Fruit fly (Drosophila melanogaster) whole organism, embryonic: ENCODE results near the gene TotZ.

ENCODE experiments used
- Abd-B ChIP-seq: fragments of 200-800 bp; sonication (Bioruptor generic); optimal IDR thresholded peaks from 2 replicates; lab custom pipeline; 2018; ENCODE audit warnings: missing biosample characterization, mild to moderate bottlenecking, missing genetic modification characterization, moderate library complexity
- CG10543 ChIP-seq: fragments of 200-800 bp; sonication (Bioruptor generic); optimal IDR thresholded peaks from 3 replicates; lab custom pipeline; 2017; ENCODE audit warnings: missing biosample characterization, mild to moderate bottlenecking, missing genetic modification characterization, moderate library complexity
- CG10979 ChIP-seq: fragments of 200-800 bp; sonication (Bioruptor generic); optimal IDR thresholded peaks from 2 replicates; lab custom pipeline; 2018; ENCODE audit warnings: missing biosample characterization, mild to moderate bottlenecking, missing genetic modification characterization, moderate library complexity
- CG11504 ChIP-seq: fragments of 200-800 bp; sonication (Bioruptor generic); optimal IDR thresholded peaks from 3 replicates; lab custom pipeline; 2019; ENCODE audit warnings: missing biosample characterization, mild to moderate bottlenecking, missing genetic modification characterization, moderate library complexity
- CG11560 ChIP-seq: fragments of 200-800 bp; sonication (Bioruptor generic); IDR thresholded peaks from 3 replicates; pipeline ENCODE4 v1.3.6; 2022; ENCODE audit warnings: missing biosample characterization, missing genetic modification characterization
- CG12942 ChIP-seq: fragments of 200-800 bp; sonication (Bioruptor generic); optimal IDR thresholded peaks from 3 replicates; lab custom pipeline; 2016; ENCODE audit warnings: missing biosample characterization, missing genetic modification characterization
- CG14014 ChIP-seq: fragments of 200-800 bp; sonication (Bioruptor generic); IDR thresholded peaks from 2 replicates; pipeline ENCODE4 v1.3.6; 2022; ENCODE audit warnings: missing biosample characterization, missing genetic modification characterization
- CG14860 ChIP-seq: fragments of 200-800 bp; sonication (Bioruptor generic); IDR thresholded peaks from 3 replicates; pipeline ENCODE4 v1.3.6; 2022; ENCODE audit warnings: missing biosample characterization, missing genetic modification characterization; ENCODE audit not compliant: partially characterized antibody
- CG1529 ChIP-seq: fragments of 200-800 bp; sonication (Bioruptor generic); optimal IDR thresholded peaks from 3 replicates; lab custom pipeline; 2018; ENCODE audit warnings: missing biosample characterization, missing genetic modification characterization
- CG15514 ChIP-seq: fragments of 200-800 bp; sonication (Bioruptor generic); optimal IDR thresholded peaks from 3 replicates; lab custom pipeline; 2017; ENCODE audit warnings: missing biosample characterization, missing genetic modification characterization, mild to moderate bottlenecking, moderate library complexity, missing genetic modification reagents
- CG15601 ChIP-seq: fragments of 200-800 bp; sonication (Bioruptor generic); optimal IDR thresholded peaks from 3 replicates; lab custom pipeline; 2019; ENCODE audit warnings: missing biosample characterization, mild to moderate bottlenecking, missing genetic modification characterization, moderate library complexity
- CG18011 ChIP-seq: fragments of 200-800 bp; sonication (Bioruptor generic); optimal IDR thresholded peaks from 2 replicates; lab custom pipeline; 2017; ENCODE audit warnings: missing biosample characterization, missing genetic modification characterization, mild to moderate bottlenecking, moderate library complexity, missing genotype
- CG2120 ChIP-seq: fragments of 200-800 bp; sonication (Bioruptor generic); optimal IDR thresholded peaks from 3 replicates; lab custom pipeline; 2016; ENCODE audit warnings: missing biosample characterization, missing genetic modification characterization
- CG2678 ChIP-seq: fragments of 200-800 bp; sonication (Bioruptor generic); optimal IDR thresholded peaks from 3 replicates; lab custom pipeline; 2019; ENCODE audit warnings: missing biosample characterization, mild to moderate bottlenecking, missing genetic modification characterization, moderate library complexity
- CG2889 ChIP-seq: fragments of 200-800 bp; sonication (Bioruptor generic); IDR thresholded peaks from 3 replicates; pipeline ENCODE4 v1.3.6; 2022; ENCODE audit warnings: missing biosample characterization, missing genetic modification characterization
- CG33557 ChIP-seq: fragments of 200-800 bp; sonication (Bioruptor generic); optimal IDR thresholded peaks from 2 replicates; lab custom pipeline; 2019; ENCODE audit warnings: missing biosample characterization, mild to moderate bottlenecking, missing genetic modification characterization, moderate library complexity
- CG7556 ChIP-seq: fragments of 200-800 bp; sonication (Bioruptor generic); optimal IDR thresholded peaks from 2 replicates; lab custom pipeline; 2017; ENCODE audit warnings: missing biosample characterization, mild to moderate bottlenecking, missing genetic modification characterization
- CG7839 ChIP-seq: fragments of 200-800 bp; sonication (Bioruptor generic); optimal IDR thresholded peaks from 3 replicates; lab custom pipeline; 2018; ENCODE audit warnings: missing biosample characterization, mild to moderate bottlenecking, missing genetic modification characterization, moderate library complexity
- CG9609 ChIP-seq: fragments of 200-800 bp; sonication (Bioruptor generic); optimal IDR thresholded peaks from 3 replicates; lab custom pipeline; 2016; ENCODE audit warnings: missing biosample characterization, missing genetic modification characterization
- Dref ChIP-seq: fragments of 200-800 bp; sonication (Bioruptor generic); IDR thresholded peaks from 2 replicates; pipeline ENCODE4 v1.3.6; 2022; ENCODE audit warnings: missing biosample characterization, missing genetic modification characterization
- Elba2 ChIP-seq: fragments of 200-800 bp; sonication (Bioruptor generic); optimal IDR thresholded peaks from 3 replicates; lab custom pipeline; 2016; ENCODE audit warnings: missing biosample characterization, missing genetic modification characterization
- Hand ChIP-seq: fragments of 200-800 bp; sonication (Bioruptor generic); optimal IDR thresholded peaks from 2 replicates; lab custom pipeline; 2017; ENCODE audit warnings: mild to moderate bottlenecking, missing biosample characterization, missing genetic modification reagents, missing genetic modification characterization
- Hey ChIP-seq: fragments of 200-800 bp; sonication (Bioruptor generic); optimal IDR thresholded peaks from 3 replicates; lab custom pipeline; 2018; ENCODE audit warnings: missing biosample characterization, mild to moderate bottlenecking, missing genetic modification characterization
- MESR4 ChIP-seq: fragments of 200-800 bp; sonication (Bioruptor generic); optimal IDR thresholded peaks from 2 replicates; lab custom pipeline; 2018; ENCODE audit warnings: missing biosample characterization, mild to moderate bottlenecking, missing genetic modification characterization, moderate library complexity
- MTF-1 ChIP-seq: fragments of 200-800 bp; sonication (Bioruptor generic); optimal IDR thresholded peaks from 2 replicates; lab custom pipeline; 2018; ENCODE audit warnings: missing biosample characterization, mild to moderate bottlenecking, missing genetic modification characterization, borderline replicate concordance
- Meics ChIP-seq: fragments of 200-800 bp; sonication (Bioruptor generic); optimal IDR thresholded peaks from 2 replicates; lab custom pipeline; 2017; ENCODE audit warnings: missing biosample characterization, mild to moderate bottlenecking, missing genetic modification characterization
- Mrtf ChIP-seq: fragments of 200-800 bp; sonication (Bioruptor generic); IDR thresholded peaks from 3 replicates; pipeline ENCODE4 v1.3.6; 2022; ENCODE audit warnings: missing biosample characterization, missing genetic modification characterization
- Nf-YB ChIP-seq: fragments of 200-800 bp; sonication (Bioruptor generic); optimal IDR thresholded peaks from 3 replicates; lab custom pipeline; 2019; ENCODE audit warnings: missing biosample characterization, mild to moderate bottlenecking, missing genetic modification characterization, moderate library complexity
- Optix ChIP-seq: fragments of 200-800 bp; sonication (Bioruptor generic); IDR thresholded peaks from 3 replicates; pipeline ENCODE4 v1.3.6; 2022; ENCODE audit warnings: missing biosample characterization, missing genetic modification characterization
- Vsx1 ChIP-seq: fragments of 200-800 bp; sonication (Bioruptor generic); optimal IDR thresholded peaks from 2 replicates; lab custom pipeline; 2017; ENCODE audit warnings: missing biosample characterization, mild to moderate bottlenecking, missing genetic modification characterization, missing genetic modification reagents
- crp ChIP-seq, 2 experiments: fragments of 200-800 bp; sonication (Bioruptor generic); optimal IDR thresholded peaks; 2 replicates in 1 of 2; 3 replicates in 1 of 2; lab custom pipeline; 2017; ENCODE audit warnings: missing biosample characterization in 2 of 2, missing genetic modification characterization in 2 of 2, mild to moderate bottlenecking in 1 of 2, moderate library complexity in 1 of 2
- danr ChIP-seq: fragments of 200-800 bp; sonication (Bioruptor generic); IDR thresholded peaks from 2 replicates; pipeline ENCODE4 v1.3.6; 2022; ENCODE audit warnings: missing biosample characterization, missing genetic modification characterization
- dmrt99B ChIP-seq: fragments of 200-800 bp; sonication (Bioruptor generic); optimal IDR thresholded peaks from 2 replicates; lab custom pipeline; 2018; ENCODE audit warnings: missing biosample characterization, mild to moderate bottlenecking, missing genetic modification characterization, moderate library complexity
- fd3F ChIP-seq: fragments of 200-800 bp; sonication (Bioruptor generic); optimal IDR thresholded peaks from 2 replicates; lab custom pipeline; 2018; ENCODE audit warnings: missing biosample characterization, mild to moderate bottlenecking, missing genetic modification characterization, moderate library complexity
- ftz-f1 ChIP-seq: fragments of 200-800 bp; sonication (Bioruptor generic); optimal IDR thresholded peaks from 2 replicates; lab custom pipeline; 2016; ENCODE audit warnings: missing biosample characterization, missing genetic modification characterization
- fu2 ChIP-seq: fragments of 200-800 bp; sonication (Bioruptor generic); optimal IDR thresholded peaks from 2 replicates; lab custom pipeline; 2016; ENCODE audit warnings: missing biosample characterization, missing genetic modification characterization
- gro ChIP-seq: fragments of 200-800 bp; sonication (Bioruptor generic); optimal IDR thresholded peaks from 2 replicates; lab custom pipeline; 2016; ENCODE audit warnings: missing biosample characterization, missing genetic modification characterization
- gsb ChIP-seq: fragments of 200-800 bp; sonication (Bioruptor generic); IDR thresholded peaks from 2 replicates; pipeline ENCODE4 v1.3.6; 2022; ENCODE audit warnings: missing biosample characterization, missing genetic modification characterization
- gt ChIP-seq: fragments of 200-800 bp; sonication (Bioruptor generic); IDR thresholded peaks from 2 replicates; pipeline ENCODE4 v1.3.6; 2022; ENCODE audit warnings: missing biosample characterization, missing genetic modification characterization
- kah ChIP-seq: fragments of 200-800 bp; sonication (Bioruptor generic); optimal IDR thresholded peaks from 2 replicates; lab custom pipeline; 2018; ENCODE audit warnings: missing biosample characterization, mild to moderate bottlenecking, missing genetic modification characterization
- ken ChIP-seq: fragments of 200-800 bp; sonication (Bioruptor generic); IDR thresholded peaks from 3 replicates; pipeline ENCODE4 v1.3.6; 2022; ENCODE audit warnings: missing biosample characterization, missing genetic modification characterization
- lov ChIP-seq, 2 experiments: fragments of 200-800 bp in 1 of 2; fragments of >200 bp in 1 of 2; sonication (Bioruptor generic) in 1 of 2; IDR thresholded peaks in 1 of 2; optimal IDR thresholded peaks in 1 of 2; 2 replicates in 1 of 2; 3 replicates in 1 of 2; pipeline versions ENCODE4 v1.3.6 to Lab custom; 2017 to 2022; ENCODE audit warnings: missing biosample characterization in 1 of 2, missing genetic modification characterization in 1 of 2
- pita ChIP-seq: fragments of 200-800 bp; sonication (Bioruptor generic); optimal IDR thresholded peaks from 2 replicates; lab custom pipeline; 2017; ENCODE audit warnings: missing biosample characterization, mild to moderate bottlenecking, missing genetic modification characterization
- run ChIP-seq: fragments of 200-800 bp; sonication (Bioruptor generic); optimal IDR thresholded peaks from 3 replicates; lab custom pipeline; 2018; ENCODE audit warnings: missing biosample characterization, mild to moderate bottlenecking, missing genetic modification characterization
- scrt ChIP-seq: fragments of 200-800 bp; sonication (Bioruptor generic); optimal IDR thresholded peaks from 2 replicates; lab custom pipeline; 2018; ENCODE audit warnings: missing biosample characterization, mild to moderate bottlenecking, missing genetic modification characterization, moderate library complexity
- sens ChIP-seq: fragments of 200-800 bp; sonication (Bioruptor generic); peaks from one replicate; lab custom pipeline; 2016; ENCODE audit warnings: missing biosample characterization, missing genetic modification characterization
- sisA ChIP-seq: fragments of 200-800 bp; sonication (Bioruptor generic); IDR thresholded peaks from 2 replicates; pipeline ENCODE4 v1.3.6; 2022; ENCODE audit warnings: missing biosample characterization, missing genetic modification characterization
- slp2 ChIP-seq: fragments of 200-800 bp; sonication (Bioruptor generic); optimal IDR thresholded peaks from 2 replicates; lab custom pipeline; 2016; ENCODE audit warnings: missing biosample characterization, missing genetic modification characterization
- sob ChIP-seq: fragments of 200-800 bp; sonication (Bioruptor generic); IDR thresholded peaks from 2 replicates; pipeline ENCODE4 v1.3.6; 2022; ENCODE audit warnings: missing biosample characterization, missing genetic modification characterization
- vvl ChIP-seq: fragments of 200-800 bp; sonication (Bioruptor generic); IDR thresholded peaks from 2 replicates; pipeline ENCODE4 v1.3.6; 2022; ENCODE audit warnings: missing biosample characterization, missing genetic modification characterization
- wdn ChIP-seq: fragments of 200-800 bp; sonication (Bioruptor generic); IDR thresholded peaks from 2 replicates; pipeline ENCODE4 v1.3.6; 2022; ENCODE audit warnings: missing biosample characterization, missing genetic modification characterization

Gene TotZ

dm6 chr3R:20914103-20914502 is 36.6 kb downstream of the TotZ start, which contains the start of gene hdly (continued):
- TF ChIP-seq MTF-1 (GFP tag; lab: Kevin White, UChicago) (no peak), fu2 (no peak), CG2120 (GFP tag; lab: Kevin White, UChicago) (peak; percentile 11), CG11504 (no peak), scrt (peak; percentile 29), danr (GFP tag; lab: Robert Waterston, UW) (no peak), ken (GFP tag; lab: Robert Waterston, UW) (no peak), crp (GFP tag; optimal IDR thresholded peaks at IDR 0.05; lab: Kevin White, UChicago) (no peak), CG33557 (GFP tag; lab: Kevin White, UChicago) (no peak), Vsx1 (GFP tag; lab: Kevin White, UChicago) (peak; percentile 14), run (tag; lab: Kevin White, UChicago) (no peak), CG7556 (no peak), CG15601 (tag; lab: Kevin White, UChicago) (no peak), CG7839 (tag; lab: Kevin White, UChicago) (no peak), CG12942 (no peak), sob (GFP tag; lab: Robert Waterston, UW) (peak; percentile 53; the same call in 1 of the 2 replicates), fd3F (GFP tag; lab: Kevin White, UChicago) (no peak), gro (GFP tag; lab: Kevin White, UChicago) (peak; percentile 30), Hey (tag; lab: Kevin White, UChicago) (no peak), MESR4 (no peak), Hand (GFP tag; lab: Kevin White, UChicago) (no peak), ftz-f1 (GFP tag; lab: Kevin White, UChicago) (no peak), vvl (no peak; the same call in 1 of the 2 replicates), Optix (GFP tag; lab: Robert Waterston, UW) (no peak), sens (GFP tag; lab: Kevin White, UChicago) (peak; percentile 45), wdn (GFP tag; lab: Robert Waterston, UW) (no peak), Mrtf (GFP tag; lab: Robert Waterston, UW) (no peak), Nf-YB (GFP tag; lab: Kevin White, UChicago) (no peak), CG15514 (GFP tag; lab: Kevin White, UChicago) (peak; percentile 45), CG11560 (tag; lab: Robert Waterston, UW) (no peak), Elba2 (no peak), CG2889 (GFP tag; lab: Robert Waterston, UW) (no peak), CG18011 (GFP tag; lab: Kevin White, UChicago) (no peak), CG14014 (GFP tag; lab: Robert Waterston, UW) (peak; percentile 45; the same call in 1 of the 2 replicates), Dref (no peak), lov (optimal IDR thresholded peaks at IDR 0.05; lab: Kevin White, UChicago) (no peak), lov (GFP tag; IDR thresholded peaks at IDR 0.05; lab: Robert Waterston, UW) (no peak), CG14860 (no peak), CG10979 (tag; lab: Kevin White, UChicago) (no peak), pita (GFP tag; lab: Kevin White, UChicago) (no peak), CG1529 (GFP tag; lab: Kevin White, UChicago) (no peak), dmrt99B (tag; lab: Kevin White, UChicago) (peak; percentile 12), gt (GFP tag; lab: Robert Waterston, UW) (no peak), Abd-B (GFP tag; lab: Kevin White, UChicago) (no peak), Meics (GFP tag; lab: Kevin White, UChicago) (peak; percentile 4), CG9609 (no peak), gsb (GFP tag; lab: Robert Waterston, UW) (no peak), CG10543 (GFP tag; lab: Kevin White, UChicago) (peak; percentile 54), CG2678 (peak; percentile 29), slp2 (no peak), kah (GFP tag; lab: Kevin White, UChicago) (no peak), sisA (GFP tag; lab: Robert Waterston, UW) (no peak)
